Worm (Caenorhabditis elegans): Measurements from ENCODE around the gene F11C1.4.

ce11 chrX:13002322-13002721, 25.4 kb downstream of the F11C1.4 start:
- TF ChIP-seq ama-1 (optimal IDR thresholded peaks at IDR 0.05) (no peak), sea-1 (GFP tag; conservative IDR thresholded peaks at IDR 0.05) (no peak), scrt-1 (GFP tag; IDR thresholded peaks at IDR 0.05) (no peak), B0310.2 (tag; optimal IDR thresholded peaks at IDR 0.05) (no peak)

All from whole organism, early embryonic.